Fruit fly (Drosophila melanogaster) whole organism: ENCODE data around the gene CG10598.

Source experiments
- CG8478 ChIP-seq: fragments of >200 bp; optimal IDR thresholded peaks from 2 replicates; lab custom pipeline; 2018; ENCODE audit warnings: inconsistent platforms
- Dll ChIP-seq: fragments of >200 bp; optimal IDR thresholded peaks from 2 replicates; lab custom pipeline; 2017
- EcR ChIP-seq, 2 experiments: fragments of >200 bp; optimal IDR thresholded peaks; 2 replicates each; lab custom pipeline; 2017; ENCODE audit warnings: missing biosample characterization in 2 of 2, missing genetic modification characterization in 2 of 2, missing genetic modification reagents in 2 of 2
- pan ChIP-seq: fragments of >200 bp; optimal IDR thresholded peaks from 2 replicates; lab custom pipeline; 2017
- psq ChIP-seq: fragments of >200 bp; optimal IDR thresholded peaks from 2 replicates; lab custom pipeline; 2017
- usp ChIP-seq: fragments of >200 bp; optimal IDR thresholded peaks from 2 replicates; lab custom pipeline; 2017; ENCODE audit warnings: missing biosample characterization, missing genetic modification characterization, mixed read lengths

Gene CG10598

dm6 chrX:17229475-17230169 is 3.0 kb upstream of the CG10598 start:
- TF ChIP-seq usp (GFP tag; lab: Kevin White, UChicago): no peak

dm6 chrX:17227462-17227861 is 795 bp upstream of the CG10598 start:
- no peak for TF ChIP-seq Dll (lab: Kevin White, UChicago)
- TF ChIP-seq CG8478 (lab: Kevin White, UChicago): no peak
- TF ChIP-seq EcR (GFP tag; optimal IDR thresholded peaks at IDR 0.05; lab: Kevin White, UChicago): no peak
- no peak for TF ChIP-seq pan (lab: Kevin White, UChicago)
- TF ChIP-seq usp (GFP tag; lab: Kevin White, UChicago): no peak
- no peak for TF ChIP-seq psq (lab: Kevin White, UChicago)

- no peak for TF ChIP-seq Dll (lab: Kevin White, UChicago)
- no peak for TF ChIP-seq pan (lab: Kevin White, UChicago)
- no peak for TF ChIP-seq CG8478 (lab: Kevin White, UChicago)
- no peak for TF ChIP-seq psq (lab: Kevin White, UChicago)
- TF ChIP-seq usp (GFP tag; lab: Kevin White, UChicago): no peak
- TF ChIP-seq EcR (GFP tag; optimal IDR thresholded peaks at IDR 0.05; lab: Kevin White, UChicago): no peak
Measured at dm6 chrX:17225972-17226680, 541 bp downstream of the CG10598 start.

dm6 chrX:17223715-17224114 is 3.0 kb downstream of the CG10598 start, which contains the start of gene CG34327:
TSS of gene CG34327 (minus strand) at chrX:17223815.
- no peak for TF ChIP-seq psq (lab: Kevin White, UChicago)

- TF ChIP-seq usp (GFP tag; lab: Kevin White, UChicago) (no peak), CG8478 (lab: Kevin White, UChicago) (no peak), psq (lab: Kevin White, UChicago) (no peak), EcR (GFP tag; optimal IDR thresholded peaks at IDR 0.05; lab: Kevin White, UChicago) (no peak), pan (lab: Kevin White, UChicago) (no peak), Dll (lab: Kevin White, UChicago) (no peak)
Measured at dm6 chrX:17221142-17221541, 5.5 kb downstream of the CG10598 start, which contains the start of gene CG5172. TSS of gene CG5172 (plus strand) at chrX:17221442.

dm6 chrX:17218232-17218951 is 8.3 kb downstream of the CG10598 start, which contains the start of gene CG12998:
TSS of gene CG12998 (plus strand) at chrX:17218667.
- TF ChIP-seq psq (lab: Kevin White, UChicago) (no peak), usp (GFP tag; lab: Kevin White, UChicago) (no peak), CG8478 (lab: Kevin White, UChicago) (no peak)

dm6 chrX:17215004-17215403 is 11.7 kb downstream of the CG10598 start, which contains the start of gene CG5162:
TSS of gene CG5162 (plus strand) at chrX:17215304.
- TF ChIP-seq psq (lab: Kevin White, UChicago) (no peak), CG8478 (lab: Kevin White, UChicago) (no peak), Dll (lab: Kevin White, UChicago) (no peak), EcR (GFP tag; optimal IDR thresholded peaks at IDR 0.05; lab: Kevin White, UChicago) (no peak), pan (lab: Kevin White, UChicago) (no peak), usp (GFP tag; lab: Kevin White, UChicago) (no peak)

dm6 chrX:17212007-17212406 is 14.7 kb downstream of the CG10598 start, which contains the start of gene CG18258:
TSS of gene CG18258 (plus strand) at chrX:17212307.
- TF ChIP-seq CG8478 (lab: Kevin White, UChicago) (no peak), psq (lab: Kevin White, UChicago) (no peak), EcR (GFP tag; optimal IDR thresholded peaks at IDR 0.05; lab: Kevin White, UChicago) (no peak), pan (lab: Kevin White, UChicago) (no peak), usp (GFP tag; lab: Kevin White, UChicago) (no peak), Dll (lab: Kevin White, UChicago) (no peak)

dm6 chrX:17209897-17210296 is 16.8 kb downstream of the CG10598 start, which contains the start of gene CG12995:
TSS of gene CG12995 (minus strand) at chrX:17209997.
- TF ChIP-seq psq (lab: Kevin White, UChicago): no peak
- no peak for TF ChIP-seq Dll (lab: Kevin White, UChicago)
- no peak for TF ChIP-seq EcR (GFP tag; optimal IDR thresholded peaks at IDR 0.05; lab: Kevin White, UChicago)
- no peak for TF ChIP-seq pan (lab: Kevin White, UChicago)
- no peak for TF ChIP-seq usp (GFP tag; lab: Kevin White, UChicago)
- TF ChIP-seq CG8478 (lab: Kevin White, UChicago): no peak

- TF ChIP-seq Dll (lab: Kevin White, UChicago): no peak
- TF ChIP-seq EcR (GFP tag; optimal IDR thresholded peaks at IDR 0.05; lab: Kevin White, UChicago): no peak
- TF ChIP-seq CG8478 (lab: Kevin White, UChicago): no peak
- TF ChIP-seq pan (lab: Kevin White, UChicago): no peak
- no peak for TF ChIP-seq usp (GFP tag; lab: Kevin White, UChicago)
- no peak for TF ChIP-seq psq (lab: Kevin White, UChicago)
Measured at dm6 chrX:17207865-17208486, 18.7 kb downstream of the CG10598 start, which contains the start of gene CG32563. TSS of gene CG32563 (plus strand) at chrX:17208436.
